Worm (Caenorhabditis elegans) whole organism, L4 larva: ENCODE results near the gene nhr-272.

Experiments
- lin-39 ChIP-seq: fragments of 150-350 bp; optimal IDR thresholded peaks from 2 replicates; lab custom pipeline; 2014; ENCODE audit warnings: missing biosample characterization, missing genetic modification reagents, missing genetic modification characterization
- lsy-2 ChIP-seq, 2 experiments: fragments of 150-350 bp in 1 of 2; sonication (generic microtip) in 1 of 2; optimal IDR thresholded peaks; 2 replicates each; lab custom pipeline; 2014 to 2017; ENCODE audit warnings: missing biosample characterization in 2 of 2, missing genetic modification characterization in 2 of 2
- nhr-237 ChIP-seq: sonication (generic microtip); optimal IDR thresholded peaks from 2 replicates; lab custom pipeline; 2017; ENCODE audit warnings: missing biosample characterization, missing genetic modification characterization
- skn-1 ChIP-seq: fragments of 150-350 bp; optimal IDR thresholded peaks from 2 replicates; lab custom pipeline; 2014; ENCODE audit warnings: missing biosample characterization, missing genetic modification characterization
- unc-39 ChIP-seq: sonication (generic microtip); optimal IDR thresholded peaks from 2 replicates; lab custom pipeline; 2017; ENCODE audit warnings: missing biosample characterization, missing genetic modification characterization

DNA sequence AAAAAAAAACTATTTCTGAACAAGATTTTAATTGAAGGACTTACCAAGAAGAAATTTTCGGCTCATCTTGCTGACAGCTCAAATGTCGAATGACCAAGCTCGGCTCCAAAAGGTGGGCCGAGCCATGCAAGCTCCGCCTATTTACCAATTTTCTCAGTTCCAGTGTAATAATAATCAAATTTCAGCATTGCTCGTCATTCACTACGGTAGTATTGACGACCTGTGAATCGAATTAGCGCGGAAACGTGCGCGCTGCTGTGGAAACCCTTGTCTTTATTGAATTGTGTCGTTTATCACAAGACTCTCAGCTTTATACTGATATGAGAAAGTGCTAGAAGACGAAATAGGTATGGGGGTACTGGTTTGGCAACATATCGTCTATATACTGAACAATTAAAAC, 41.1 kb downstream of the nhr-272 start, which contains the start of gene nlp-76:
- no peak for TF ChIP-seq unc-39
- no peak for TF ChIP-seq skn-1 (tag; lab: Kevin White, UChicago)
- TF ChIP-seq lin-39 (tag; lab: Kevin White, UChicago) = no peak
- peak in 1 of 2 experiments; percentile 37 for TF ChIP-seq lsy-2 (tag; optimal IDR thresholded peaks at IDR 0.05; lab: Kevin White, UChicago)
- TF ChIP-seq nhr-237 (tag; lab: Kevin White, UChicago) = no peak
